Fruit fly (Drosophila melanogaster): ENCODE measurements around the gene PIG-S.

Gene PIG-S

dm6 chr3R:24914864-24915263 is 2.8 kb downstream of the PIG-S start:
- TF ChIP-seq CG9705 (GFP tag; optimal IDR thresholded peaks at IDR 0.05) = no peak
- no peak for TF ChIP-seq CrebA (GFP tag; optimal IDR thresholded peaks at IDR 0.05; ENCODE audit: borderline replicate concordance)
- TF ChIP-seq OdsH (GFP tag; optimal IDR thresholded peaks at IDR 0.05) = no peak
- no peak for TF ChIP-seq jim (GFP tag; optimal IDR thresholded peaks at IDR 0.05)

DNA sequence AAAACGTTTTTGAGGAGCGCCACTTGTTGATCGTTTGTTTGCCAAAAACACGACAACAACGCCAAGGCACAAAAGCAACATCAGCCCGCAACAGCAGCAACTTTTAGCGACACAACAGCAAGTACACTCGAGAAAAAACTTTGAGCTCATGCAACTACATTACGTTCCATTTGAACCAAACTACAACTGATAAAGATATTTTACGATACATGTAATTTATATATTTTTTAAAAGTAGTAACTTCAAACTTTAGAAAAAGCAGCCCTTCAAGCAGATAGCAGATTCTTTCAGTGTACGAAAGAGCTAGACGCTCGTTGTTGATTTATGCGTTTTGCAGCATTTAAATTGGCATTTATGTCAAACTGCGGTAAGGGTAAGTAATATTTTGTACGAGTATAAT is 7.6 kb downstream of the PIG-S start:
- TF ChIP-seq pan (optimal IDR thresholded peaks at IDR 0.05) (no peak), Dif (GFP tag; optimal IDR thresholded peaks at IDR 0.05; ENCODE audit: partially characterized antibody) (no peak), Hr83 (GFP tag; optimal IDR thresholded peaks at IDR 0.05; ENCODE audit: poor library complexity, severe bottlenecking) (no peak), ey (GFP tag; optimal IDR thresholded peaks at IDR 0.05) (no peak), usp (GFP tag; optimal IDR thresholded peaks at IDR 0.05) (no peak), Hr78 (GFP tag; optimal IDR thresholded peaks at IDR 0.05) (no peak), foxo (GFP tag; optimal IDR thresholded peaks at IDR 0.05) (no peak), HLH106 (tag; optimal IDR thresholded peaks at IDR 0.05) (no peak), CG9705 (GFP tag; optimal IDR thresholded peaks at IDR 0.05) (no peak), Mio (GFP tag; optimal IDR thresholded peaks at IDR 0.05) (no peak)

- TF ChIP-seq dl (GFP tag; optimal IDR thresholded peaks at IDR 0.05; ENCODE audit: insufficient read depth in 1 of 2, partially characterized antibody in 2 of 2) = no peak
- TF ChIP-seq Abd-B (GFP tag; optimal IDR thresholded peaks at IDR 0.05) = no peak
- no peak for TF ChIP-seq Dfd (GFP tag; optimal IDR thresholded peaks at IDR 0.05)
- TF ChIP-seq sage (GFP tag; optimal IDR thresholded peaks at IDR 0.05) = no peak
- TF ChIP-seq jim (GFP tag; optimal IDR thresholded peaks at IDR 0.05) = no peak
- TF ChIP-seq lola (GFP tag; optimal IDR thresholded peaks at IDR 0.05) = no peak
- TF ChIP-seq pan (optimal IDR thresholded peaks at IDR 0.05) = no peak
- no peak for TF ChIP-seq br (GFP tag; optimal IDR thresholded peaks at IDR 0.05)
- TF ChIP-seq Myc (optimal IDR thresholded peaks at IDR 0.05) = no peak
- TF ChIP-seq Mio (GFP tag; optimal IDR thresholded peaks at IDR 0.05) = no peak
- TF ChIP-seq h (GFP tag; optimal IDR thresholded peaks at IDR 0.05) = no peak
- no peak for TF ChIP-seq fru (GFP tag; optimal IDR thresholded peaks at IDR 0.05)
- TF ChIP-seq CG9705 (GFP tag; optimal IDR thresholded peaks at IDR 0.05) = no peak
- no peak for TF ChIP-seq GATAd (GFP tag; optimal IDR thresholded peaks at IDR 0.05)
- TF ChIP-seq OdsH (GFP tag; optimal IDR thresholded peaks at IDR 0.05) = no peak
- TF ChIP-seq Dif (GFP tag; optimal IDR thresholded peaks at IDR 0.05; ENCODE audit: partially characterized antibody) = no peak
- TF ChIP-seq N (GFP tag; optimal IDR thresholded peaks at IDR 0.05) = no peak
- no peak for TF ChIP-seq Jra (GFP tag; optimal IDR thresholded peaks at IDR 0.05)
These were observed 9.6 kb downstream of the PIG-S start for dm6 chr3R:24908034-24908433.

DNA sequence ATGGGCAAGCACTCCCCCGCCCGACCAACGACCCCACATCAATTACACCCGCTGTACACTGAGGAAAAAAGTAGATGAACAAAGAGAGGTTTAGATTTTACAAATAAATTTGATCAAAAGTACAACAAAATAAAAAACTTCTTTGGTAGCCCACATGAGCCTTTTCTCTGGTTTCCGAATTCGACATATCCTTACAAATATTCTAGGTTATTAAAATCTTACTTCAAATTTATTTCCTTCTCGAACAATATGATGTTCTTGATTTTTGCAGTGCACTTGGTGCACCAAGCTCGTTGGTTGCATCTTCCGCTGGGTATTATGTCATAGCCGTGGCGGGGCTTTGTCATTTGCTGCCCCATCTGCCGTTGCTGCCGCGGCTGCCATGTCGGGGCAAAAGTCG is 11.0 kb downstream of the PIG-S start:
- no peak for TF ChIP-seq OdsH (GFP tag; optimal IDR thresholded peaks at IDR 0.05)
- no peak for TF ChIP-seq dsf (GFP tag; optimal IDR thresholded peaks at IDR 0.05; ENCODE audit: borderline replicate concordance)
- TF ChIP-seq Rel (GFP tag; optimal IDR thresholded peaks at IDR 0.05) = no peak
- no peak for TF ChIP-seq Rel (tag; optimal IDR thresholded peaks at IDR 0.05)
- TF ChIP-seq Hr83 (GFP tag; optimal IDR thresholded peaks at IDR 0.05; ENCODE audit: poor library complexity, severe bottlenecking) = no peak
- TF ChIP-seq lola (GFP tag; optimal IDR thresholded peaks at IDR 0.05) = no peak
- TF ChIP-seq foxo (GFP tag; optimal IDR thresholded peaks at IDR 0.05) = no peak
- TF ChIP-seq brk (GFP tag; optimal IDR thresholded peaks at IDR 0.05) = no peak
- TF ChIP-seq woc (GFP tag; optimal IDR thresholded peaks at IDR 0.05) = no peak
- no peak for TF ChIP-seq sage (GFP tag; optimal IDR thresholded peaks at IDR 0.05)
- no peak for TF ChIP-seq CG9705 (GFP tag; optimal IDR thresholded peaks at IDR 0.05)
- no peak for TF ChIP-seq jim (GFP tag; optimal IDR thresholded peaks at IDR 0.05)
- no peak for TF ChIP-seq rgr (GFP tag; optimal IDR thresholded peaks at IDR 0.05)
- TF ChIP-seq Jra (GFP tag; optimal IDR thresholded peaks at IDR 0.05) = no peak
- TF ChIP-seq HLH106 (tag; optimal IDR thresholded peaks at IDR 0.05) = no peak
- no peak for TF ChIP-seq Mio (GFP tag; optimal IDR thresholded peaks at IDR 0.05)
- no peak for TF ChIP-seq Sp1 (GFP tag; optimal IDR thresholded peaks at IDR 0.05)
- TF ChIP-seq CG32264 (GFP tag; optimal IDR thresholded peaks at IDR 0.05) = no peak
- no peak for TF ChIP-seq Hnf4 (GFP tag; optimal IDR thresholded peaks at IDR 0.05)

Measured in whole organism, wandering third instar larva.